Worm (Caenorhabditis elegans): ENCODE results near the gene M151.10.

M151.10 gene

ce11 chrII:3595339-3595738, 44.8 kb downstream of the M151.10 start, which contains the start of gene Y49F6A.12:
Y49F6A.12 (plus strand) TSS chrII:3595639.
- TF ChIP-seq T22C8.4 (GFP tag; IDR thresholded peaks at IDR 0.05) (no peak), med-1 (GFP tag; optimal IDR thresholded peaks at IDR 0.05; ENCODE audit: insufficient read depth) (no peak), ztf-23 (GFP tag; IDR thresholded peaks at IDR 0.05) (no peak), tab-1 (GFP tag; IDR thresholded peaks at IDR 0.05) (no peak), flt-1 (GFP tag; IDR thresholded peaks at IDR 0.05) (no peak), ref-1 (GFP tag; conservative IDR thresholded peaks at IDR 0.05) (no peak), klf-2 (GFP tag; conservative IDR thresholded peaks at IDR 0.05) (no peak), cog-1 (tag; optimal IDR thresholded peaks at IDR 0.05) (no peak), ztf-29 (GFP tag; IDR thresholded peaks at IDR 0.05) (no peak)

Measured in whole organism, midembryonic.